Worm (Caenorhabditis elegans): ENCODE data around the gene Y102A11A.3.

DNA sequence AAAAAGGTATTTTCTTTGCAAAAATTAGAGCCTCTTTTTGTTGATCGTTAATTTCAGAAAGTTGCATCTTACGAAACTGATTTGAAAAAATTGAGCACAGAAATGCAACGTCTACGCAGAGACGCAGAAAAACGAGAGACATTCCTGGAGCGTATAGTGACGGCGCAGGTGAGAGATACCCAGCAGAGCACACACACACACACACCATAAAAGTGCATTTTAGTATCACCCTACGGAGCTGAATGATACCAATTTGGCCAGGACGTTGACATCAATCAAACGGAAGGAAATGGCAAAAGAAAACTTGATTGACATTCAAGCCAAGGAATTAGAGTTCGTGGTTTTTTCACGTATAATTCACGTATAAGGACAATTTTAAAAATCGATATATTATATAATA lies 4.4 kb upstream of the Y102A11A.3 start:
- no peak for TF ChIP-seq aly-2 (tag; optimal IDR thresholded peaks at IDR 0.05)
- no peak for TF ChIP-seq ZK546.5 (tag; optimal IDR thresholded peaks at IDR 0.05)
- TF ChIP-seq pqm-1 (tag; optimal IDR thresholded peaks at IDR 0.05): peak; percentile 76
- TF ChIP-seq nhr-25 (tag; optimal IDR thresholded peaks at IDR 0.05): no peak
- TF ChIP-seq snpc-4 (tag; optimal IDR thresholded peaks at IDR 0.05): no peak
- TF ChIP-seq egl-27 (tag; optimal IDR thresholded peaks at IDR 0.05): no peak
- no peak for TF ChIP-seq ama-1 (optimal IDR thresholded peaks at IDR 0.05)
- no peak for TF ChIP-seq elt-1 (tag; optimal IDR thresholded peaks at IDR 0.05)
- TF ChIP-seq skn-1 (tag; optimal IDR thresholded peaks at IDR 0.05): no peak
- TF ChIP-seq unc-62 (GFP tag; optimal IDR thresholded peaks at IDR 0.05): no peak
- TF ChIP-seq elt-3 (tag; optimal IDR thresholded peaks at IDR 0.05): no peak

Data from whole organism, L3 larva.